Comparison of ENCODE assay signal across 1 fruit fly cellular context in the genomic region with DNA sequence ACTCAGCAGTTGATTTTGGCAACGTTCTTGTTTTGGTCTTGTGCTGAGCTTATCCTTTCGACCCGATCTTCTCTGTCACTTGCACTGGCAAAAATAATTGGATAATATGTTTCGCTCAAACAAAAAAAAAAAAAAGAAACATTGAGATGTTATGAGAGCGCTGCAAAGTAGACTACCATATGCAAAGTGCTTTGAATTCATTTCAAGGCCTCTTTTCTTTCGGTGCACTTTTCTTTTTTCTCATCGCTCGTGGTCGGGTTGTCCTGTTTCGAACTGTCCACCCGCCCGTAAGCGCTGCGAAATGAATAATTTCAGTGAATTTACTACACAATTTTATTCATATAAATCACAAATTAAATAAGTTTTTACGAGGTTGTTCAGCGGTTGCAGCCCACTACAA.
TF ChIP-seq lines count a peak whose summit lies in the region.

No protein-coding gene starts in this region.

TF ChIP-seq in whole organism, embryonic, 481 proteins besides CTCF, POLR2A, EP300 and RAD21 (continued from another document):
- TF ChIP-seq bcd (GFP tag; optimal IDR thresholded peaks at IDR 0.05; lab: Kevin White, UChicago), result no peak
- TF ChIP-seq yki (optimal IDR thresholded peaks at IDR 0.05; lab: Kevin White, UChicago), result no peak
- no peak for TF ChIP-seq CG6175 (GFP tag; IDR thresholded peaks at IDR 0.05; lab: Robert Waterston, UW)
- no peak for TF ChIP-seq CG30431 (GFP tag; optimal IDR thresholded peaks at IDR 0.05; lab: Kevin White, UChicago)
- TF ChIP-seq CG34224 (GFP tag; IDR thresholded peaks at IDR 0.05; lab: Robert Waterston, UW; ENCODE audit: partially characterized antibody), result no peak
- TF ChIP-seq jigr1 (GFP tag; IDR thresholded peaks at IDR 0.05; lab: Robert Waterston, UW), result no peak
- TF ChIP-seq Meics (GFP tag; optimal IDR thresholded peaks at IDR 0.05; lab: Kevin White, UChicago), result no peak
- no peak for TF ChIP-seq kni (GFP tag; optimal IDR thresholded peaks at IDR 0.05; lab: Kevin White, UChicago)
- peak; percentile 57 for TF ChIP-seq Med (GFP tag; lab: Kevin White, UChicago)
- TF ChIP-seq CG2202 (tag; optimal IDR thresholded peaks at IDR 0.05; lab: Kevin White, UChicago), result no peak
- no peak for TF ChIP-seq CG1647 (GFP tag; optimal IDR thresholded peaks at IDR 0.05; lab: Kevin White, UChicago)
- 0 out of 2 replicates have a peak, but pooled peaks have one; percentile 21 for TF ChIP-seq Rfx (GFP tag; IDR thresholded peaks at IDR 0.05; lab: Robert Waterston, UW)
- TF ChIP-seq TFAM (GFP tag; optimal IDR thresholded peaks at IDR 0.05; lab: Kevin White, UChicago), result no peak
- TF ChIP-seq CG7987 (GFP tag; optimal IDR thresholded peaks at IDR 0.05; lab: Kevin White, UChicago), result no peak
- TF ChIP-seq prd (optimal IDR thresholded peaks at IDR 0.05; lab: Kevin White, UChicago), result no peak
- TF ChIP-seq prd (GFP tag; IDR thresholded peaks at IDR 0.05; lab: Robert Waterston, UW), result no peak
- TF ChIP-seq knrl (GFP tag; IDR thresholded peaks at IDR 0.05; lab: Robert Waterston, UW; ENCODE audit: partially characterized antibody), result no peak
- no peak for TF ChIP-seq rib (GFP tag; IDR thresholded peaks at IDR 0.05; lab: Robert Waterston, UW)
- TF ChIP-seq wor (GFP tag; IDR thresholded peaks at IDR 0.05; lab: Robert Waterston, UW), result no peak
- TF ChIP-seq sens (GFP tag; lab: Kevin White, UChicago), result no peak
- no peak for TF ChIP-seq Mad (GFP tag; optimal IDR thresholded peaks at IDR 0.05; lab: Kevin White, UChicago)
- no peak for TF ChIP-seq Mrtf (GFP tag; IDR thresholded peaks at IDR 0.05; lab: Robert Waterston, UW)
- no peak for TF ChIP-seq Atf3 (GFP tag; optimal IDR thresholded peaks at IDR 0.05; lab: Kevin White, UChicago)
- TF ChIP-seq slbo (GFP tag; IDR thresholded peaks at IDR 0.05; lab: Robert Waterston, UW), result peak; percentile 36; the same call in 1 of the 2 replicates
- no peak for TF ChIP-seq CG10654 (GFP tag; optimal IDR thresholded peaks at IDR 0.05; lab: Kevin White, UChicago)
- TF ChIP-seq CG13424 (tag; optimal IDR thresholded peaks at IDR 0.05; lab: Kevin White, UChicago), result no peak
- no peak for TF ChIP-seq peb (GFP tag; IDR thresholded peaks at IDR 0.05; lab: Robert Waterston, UW)
- no peak for TF ChIP-seq CG7556 (GFP tag; optimal IDR thresholded peaks at IDR 0.05; lab: Kevin White, UChicago)
- TF ChIP-seq bigmax (GFP tag; optimal IDR thresholded peaks at IDR 0.05; lab: Kevin White, UChicago), result no peak
- no peak for TF ChIP-seq CG15269 (tag; optimal IDR thresholded peaks at IDR 0.05; lab: Kevin White, UChicago)
- no peak for TF ChIP-seq Myb (GFP tag; optimal IDR thresholded peaks at IDR 0.05; lab: Kevin White, UChicago)
- TF ChIP-seq amos (GFP tag; IDR thresholded peaks at IDR 0.05; lab: Robert Waterston, UW; ENCODE audit: partially characterized antibody), result no peak
- peak; percentile 24 for TF ChIP-seq CG2120 (GFP tag; optimal IDR thresholded peaks at IDR 0.05; lab: Kevin White, UChicago)
- TF ChIP-seq ash1 (GFP tag; optimal IDR thresholded peaks at IDR 0.05; lab: Kevin White, UChicago), result no peak
- TF ChIP-seq az2 (GFP tag; optimal IDR thresholded peaks at IDR 0.05; lab: Kevin White, UChicago), result no peak
- TF ChIP-seq sr (GFP tag; IDR thresholded peaks at IDR 0.05; lab: Robert Waterston, UW), result no peak
- TF ChIP-seq Dll (GFP tag; IDR thresholded peaks at IDR 0.05; lab: Robert Waterston, UW; ENCODE audit: partially characterized antibody), result no peak
- TF ChIP-seq Ptx1 (GFP tag; IDR thresholded peaks at IDR 0.05; lab: Robert Waterston, UW), result peak; percentile 24; the same call in 1 of the 2 replicates
- TF ChIP-seq sqz (GFP tag; optimal IDR thresholded peaks at IDR 0.05; lab: Kevin White, UChicago), result no peak
- TF ChIP-seq CG11696 (GFP tag; IDR thresholded peaks at IDR 0.05; lab: Robert Waterston, UW), result no peak
- TF ChIP-seq Doc2 (GFP tag; IDR thresholded peaks at IDR 0.05; lab: Robert Waterston, UW), result no peak
- no peak for TF ChIP-seq CG32532 (GFP tag; IDR thresholded peaks at IDR 0.05; lab: Robert Waterston, UW)
- TF ChIP-seq E2f1 (GFP tag; IDR thresholded peaks at IDR 0.05; lab: Robert Waterston, UW), result 0 out of 2 replicates have a peak, but pooled peaks have one; percentile 10
- no peak for TF ChIP-seq gcm (GFP tag; optimal IDR thresholded peaks at IDR 0.05; lab: Kevin White, UChicago)
- TF ChIP-seq CG13894 (tag; optimal IDR thresholded peaks at IDR 0.05; lab: Kevin White, UChicago), result no peak
- no peak for TF ChIP-seq H2.0 (GFP tag; IDR thresholded peaks at IDR 0.05; lab: Robert Waterston, UW)
- no peak for TF ChIP-seq ranshi (GFP tag; IDR thresholded peaks at IDR 0.05; lab: Robert Waterston, UW)
- no peak for TF ChIP-seq vnd (GFP tag; IDR thresholded peaks at IDR 0.05; lab: Robert Waterston, UW; ENCODE audit: partially characterized antibody)
- no peak for TF ChIP-seq her (GFP tag; optimal IDR thresholded peaks at IDR 0.05; lab: Kevin White, UChicago)
- TF ChIP-seq CG1529 (GFP tag; optimal IDR thresholded peaks at IDR 0.05; lab: Kevin White, UChicago), result no peak
- TF ChIP-seq CG7745 (tag; optimal IDR thresholded peaks at IDR 0.05; lab: Kevin White, UChicago), result no peak
- no peak for TF ChIP-seq luna (GFP tag; optimal IDR thresholded peaks at IDR 0.05; lab: Kevin White, UChicago)
- no peak for TF ChIP-seq CG2875 (GFP tag; optimal IDR thresholded peaks at IDR 0.05; lab: Kevin White, UChicago)
- no peak for TF ChIP-seq bsh (GFP tag; optimal IDR thresholded peaks at IDR 0.05; lab: Kevin White, UChicago)
- no peak for TF ChIP-seq dmrt11E (tag; optimal IDR thresholded peaks at IDR 0.05; lab: Kevin White, UChicago)
- TF ChIP-seq CG14441 (GFP tag; IDR thresholded peaks at IDR 0.05; lab: Robert Waterston, UW), result no peak
